Worm (Caenorhabditis elegans): Measurements from ENCODE around the gene npp-18.

DNA sequence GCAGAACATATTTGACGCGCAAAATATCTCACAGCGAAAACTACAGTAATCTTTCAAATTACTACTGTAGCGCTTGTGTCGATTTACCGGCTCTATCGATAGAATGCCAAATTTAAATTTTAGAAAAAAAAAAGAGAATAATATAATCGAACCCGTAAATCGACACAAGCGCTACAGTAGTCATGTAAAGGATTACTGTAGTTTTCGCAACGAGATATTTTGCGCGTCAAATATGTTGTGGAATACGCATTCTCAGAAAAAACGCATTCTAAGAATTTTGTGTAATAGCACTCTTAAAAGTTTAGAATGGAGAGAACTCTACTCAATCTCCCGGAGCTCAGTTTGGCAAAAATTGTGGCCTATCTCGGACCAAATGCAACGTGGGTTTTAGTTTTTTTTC is 31.1 kb upstream of the npp-18 start, which contains the start of gene F56A8.5:
- TF ChIP-seq ceh-63 (GFP tag; optimal IDR thresholded peaks at IDR 0.05) (no peak), sptf-1 (tag; optimal IDR thresholded peaks at IDR 0.05) (no peak), ztf-4 (tag; optimal IDR thresholded peaks at IDR 0.05) (no peak), nhr-11 (tag; optimal IDR thresholded peaks at IDR 0.05) (no peak), Y116A8C.19 (tag; optimal IDR thresholded peaks at IDR 0.05; ENCODE audit: borderline replicate concordance) (no peak), ama-1 (optimal IDR thresholded peaks at IDR 0.05) (no peak), tbx-2 (tag; optimal IDR thresholded peaks at IDR 0.05) (no peak), swsn-7 (tag; optimal IDR thresholded peaks at IDR 0.05) (no peak), ceh-82 (tag; optimal IDR thresholded peaks at IDR 0.05) (no peak), xbp-1 (tag; optimal IDR thresholded peaks at IDR 0.05) (no peak), lir-3 (tag; optimal IDR thresholded peaks at IDR 0.05; ENCODE audit: poor library complexity) (no peak), lin-15B (tag; optimal IDR thresholded peaks at IDR 0.05) (no peak), egl-27 (tag; optimal IDR thresholded peaks at IDR 0.05) (no peak), F16B12.6 (tag; optimal IDR thresholded peaks at IDR 0.05) (no peak)

Data from whole organism, L1 larva.